Worm (Caenorhabditis elegans) whole organism, L3 larva: Measurements from ENCODE around the gene ret-1.
A peak's percentile ranks its signal among the peaks of the same experiment; 100 is the strongest.

ENCODE experiments used
- aly-2 ChIP-seq: fragments of 150-350 bp; optimal IDR thresholded peaks from 2 replicates; lab custom pipeline; 2014; ENCODE audit warnings: missing biosample characterization, missing genetic modification characterization
- ama-1 ChIP-seq: fragments of 150-350 bp; optimal IDR thresholded peaks from 2 replicates; lab custom pipeline; 2018
- ceh-16 ChIP-seq: sonication (generic microtip); optimal IDR thresholded peaks from 2 replicates; lab custom pipeline; 2017; ENCODE audit warnings: missing biosample characterization, missing genetic modification characterization
- ceh-28 ChIP-seq: fragments of 150-350 bp; optimal IDR thresholded peaks from 2 replicates; lab custom pipeline; 2014; ENCODE audit warnings: missing biosample characterization, missing genetic modification reagents, missing genetic modification characterization
- ceh-82 ChIP-seq: fragments of 150-350 bp; optimal IDR thresholded peaks from 2 replicates; lab custom pipeline; 2014; ENCODE audit warnings: missing biosample characterization, missing genetic modification characterization
- ceh-9 ChIP-seq: sonication (generic microtip); optimal IDR thresholded peaks from 2 replicates; lab custom pipeline; 2018; ENCODE audit warnings: missing biosample characterization, missing genetic modification characterization
- egl-5 ChIP-seq: fragments of 150-350 bp; optimal IDR thresholded peaks from 2 replicates; lab custom pipeline; 2017; ENCODE audit warnings: missing biosample characterization, missing genetic modification reagents, missing genetic modification characterization, inconsistent platforms
- elt-1 ChIP-seq: fragments of 150-350 bp; optimal IDR thresholded peaks from 2 replicates; lab custom pipeline; 2014; ENCODE audit warnings: missing biosample characterization, missing genetic modification characterization
- elt-3 ChIP-seq, 3 experiments: fragments of 150-350 bp in 1 of 3; sonication (generic microtip) in 2 of 3; optimal IDR thresholded peaks; 2 replicates in 2 of 3; 4 replicates in 1 of 3; lab custom pipeline; 2014 to 2017; ENCODE audit warnings: missing biosample characterization in 3 of 3, missing genetic modification characterization in 3 of 3
- eor-1 ChIP-seq, 2 experiments: fragments of 150-350 bp; optimal IDR thresholded peaks; 2 replicates each; lab custom pipeline; 2014 to 2018; ENCODE audit warnings: missing biosample characterization in 2 of 2, missing genetic modification characterization in 2 of 2
- fkh-10 ChIP-seq: sonication (generic microtip); optimal IDR thresholded peaks from 2 replicates; lab custom pipeline; 2017; ENCODE audit warnings: missing biosample characterization, missing genetic modification reagents, missing genetic modification characterization
- fos-1 ChIP-seq: fragments of 150-350 bp; optimal IDR thresholded peaks from 2 replicates; lab custom pipeline; 2014; ENCODE audit warnings: missing biosample characterization, missing genetic modification characterization
- hmg-11 ChIP-seq: sonication (generic microtip); optimal IDR thresholded peaks from 2 replicates; lab custom pipeline; 2016; ENCODE audit warnings: missing genetic modification characterization, missing compliant biosample characterization
- jun-1 ChIP-seq: fragments of 150-350 bp; optimal IDR thresholded peaks from 2 replicates; lab custom pipeline; 2014; ENCODE audit warnings: missing biosample characterization, missing genetic modification reagents, missing genetic modification characterization
- mdl-1 ChIP-seq: fragments of 150-350 bp; optimal IDR thresholded peaks from 2 replicates; lab custom pipeline; 2014; ENCODE audit warnings: missing biosample characterization, missing genetic modification characterization
- mml-1 ChIP-seq: fragments of 150-350 bp; sonication (generic microtip); optimal IDR thresholded peaks from 3 replicates; lab custom pipeline; 2014; ENCODE audit warnings: missing biosample characterization, missing genetic modification characterization
- nfya-1 ChIP-seq: sonication (generic microtip); optimal IDR thresholded peaks from 2 replicates; lab custom pipeline; 2017; ENCODE audit warnings: missing genetic modification characterization, mild to moderate bottlenecking, missing compliant biosample characterization, antibody characterized with exemption, moderate library complexity; ENCODE audit not compliant: insufficient read depth
- nhr-11 ChIP-seq: fragments of 150-350 bp; optimal IDR thresholded peaks from 2 replicates; lab custom pipeline; 2014; ENCODE audit warnings: missing biosample characterization, missing genetic modification characterization
- nhr-12 ChIP-seq: fragments of 150-350 bp; optimal IDR thresholded peaks from 2 replicates; lab custom pipeline; 2014; ENCODE audit warnings: missing biosample characterization, missing genetic modification characterization
- nhr-237 ChIP-seq: fragments of 150-350 bp; optimal IDR thresholded peaks from 2 replicates; lab custom pipeline; 2014; ENCODE audit warnings: missing biosample characterization, missing genetic modification characterization
- nhr-28 ChIP-seq: fragments of 150-350 bp; optimal IDR thresholded peaks from 2 replicates; lab custom pipeline; 2014; ENCODE audit warnings: missing biosample characterization, missing genetic modification characterization
- nhr-43 ChIP-seq: sonication (generic microtip); optimal IDR thresholded peaks from 2 replicates; lab custom pipeline; 2016; ENCODE audit warnings: mild to moderate bottlenecking, missing genetic modification characterization, missing compliant biosample characterization; ENCODE audit not compliant: poor library complexity, severe bottlenecking
- unc-39 ChIP-seq: sonication (generic microtip); optimal IDR thresholded peaks from 4 replicates; lab custom pipeline; 2017; ENCODE audit warnings: missing biosample characterization, missing genetic modification characterization
- unc-62 ChIP-seq: fragments of 150-350 bp; sonication (generic microtip); optimal IDR thresholded peaks from 4 replicates; lab custom pipeline; 2014; ENCODE audit warnings: missing biosample characterization, missing genetic modification reagents, missing genetic modification characterization
- ztf-11 ChIP-seq: fragments of 150-350 bp; optimal IDR thresholded peaks from 2 replicates; lab custom pipeline; 2014; ENCODE audit warnings: missing biosample characterization, missing genetic modification characterization

The ret-1 gene

DNA sequence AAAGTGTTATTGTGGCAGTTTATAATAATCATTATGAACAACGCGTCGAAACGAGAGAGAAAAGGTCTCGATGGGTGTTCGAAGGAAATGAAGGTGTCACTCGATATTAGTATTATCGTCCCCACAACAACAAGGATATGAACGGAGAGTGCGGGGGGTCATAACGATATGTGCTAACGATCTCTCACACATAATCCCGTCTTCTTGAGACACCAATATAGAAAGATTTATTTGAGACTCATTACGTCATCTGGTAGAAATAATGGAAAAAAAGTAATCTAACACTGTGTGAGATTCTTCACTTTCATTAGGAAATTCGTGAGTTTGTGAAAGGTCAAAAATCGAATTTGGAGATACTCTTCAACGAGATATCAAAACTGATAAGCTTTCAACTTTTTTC lies 55.5 kb downstream of the ret-1 start:
- TF ChIP-seq nhr-12 (tag; lab: Kevin White, UChicago) (no peak), mml-1 (tag; lab: Kevin White, UChicago) (no peak), hmg-11 (tag; lab: Kevin White, UChicago) (no peak)

DNA sequence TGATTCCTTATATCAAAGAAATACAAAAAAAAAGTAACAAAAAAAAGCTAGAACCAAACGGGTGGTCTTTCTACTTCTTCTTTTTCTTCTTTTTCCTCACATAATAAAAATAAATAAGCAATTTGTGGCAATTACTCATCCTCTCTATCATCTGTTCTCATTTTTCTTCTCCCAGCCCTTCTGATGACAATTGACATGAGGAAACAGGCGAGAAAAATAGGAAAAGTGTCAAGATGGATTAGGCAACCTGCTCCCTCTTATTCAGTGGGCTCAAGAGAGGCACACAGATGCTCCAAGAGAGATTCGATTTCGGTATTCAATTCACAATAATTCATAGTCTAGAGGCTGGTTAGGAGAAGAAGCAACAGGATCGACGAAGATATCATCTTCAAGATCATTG lies 56.4 kb downstream of the ret-1 start:
- TF ChIP-seq egl-5 (tag; lab: Kevin White, UChicago) (no peak), ama-1 (lab: Kevin White, UChicago) (no peak), fos-1 (tag; lab: Kevin White, UChicago) (no peak), elt-3 (tag; optimal IDR thresholded peaks at IDR 0.05; lab: Kevin White, UChicago) (no peak), ceh-16 (tag; lab: Kevin White, UChicago) (no peak), ztf-11 (no peak), nhr-237 (tag; lab: Kevin White, UChicago) (no peak)

ce11 chrV:14788462-14788861 lies 58.8 kb downstream of the ret-1 start:
- TF ChIP-seq aly-2 (no peak), mdl-1 (tag; lab: Kevin White, UChicago) (no peak), nhr-43 (tag; lab: Kevin White, UChicago) (no peak), nhr-11 (tag; lab: Kevin White, UChicago) (no peak), elt-1 (no peak)
- TF ChIP-seq, all 47 proteins: peak for 0

ce11 chrV:14784787-14785186 lies 62.4 kb downstream of the ret-1 start:
- no peak for TF ChIP-seq jun-1 (tag; lab: Kevin White, UChicago)
- TF ChIP-seq nfya-1 (tag; lab: Kevin White, UChicago) = peak; percentile 91

ce11 chrV:14784160-14784774 lies 62.9 kb downstream of the ret-1 start, which contains the start of gene Y50E8A.12:
Y50E8A.12 (minus strand) TSS chrV:14784210.
- TF ChIP-seq ceh-28 (tag; lab: Kevin White, UChicago) = no peak
- TF ChIP-seq elt-1 = no peak
- no peak for TF ChIP-seq ceh-16 (tag; lab: Kevin White, UChicago)
- no peak for TF ChIP-seq nhr-11 (tag; lab: Kevin White, UChicago)
- TF ChIP-seq ceh-9 = no peak
- no peak for TF ChIP-seq nhr-43 (tag; lab: Kevin White, UChicago)
- no peak for TF ChIP-seq unc-62 (GFP tag; lab: Kevin White, UChicago)
- TF ChIP-seq fkh-10 = no peak
- TF ChIP-seq nhr-12 (tag; lab: Kevin White, UChicago) = no peak

DNA sequence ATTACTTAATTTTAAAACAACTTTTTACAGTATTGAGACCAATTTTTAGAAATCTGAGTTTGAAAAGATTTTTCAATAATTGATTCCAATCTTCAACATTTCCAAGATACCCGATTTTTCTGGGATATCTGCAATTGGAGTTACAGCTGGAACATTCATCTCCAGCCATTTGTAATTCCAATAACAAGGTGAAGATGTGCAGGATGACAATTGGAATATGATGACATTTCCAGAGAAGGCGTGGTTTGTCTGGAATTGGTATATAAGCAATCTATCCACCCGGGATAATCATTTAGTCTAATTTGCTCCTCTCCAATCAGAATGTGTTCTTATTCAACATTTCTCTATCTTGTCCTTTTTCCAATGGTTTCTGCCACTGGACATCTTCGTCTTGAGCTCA lies 66.1 kb downstream of the ret-1 start, which contains the start of gene Y50E8A.11:
Y50E8A.11 (plus strand) TSS at position 301 of the 400 bp plus-strand sequence.
- TF ChIP-seq nhr-28 (no peak), ceh-82 (tag; lab: Kevin White, UChicago) (no peak), fkh-10 (no peak), mdl-1 (tag; lab: Kevin White, UChicago) (no peak), eor-1 (tag; optimal IDR thresholded peaks at IDR 0.05; lab: Kevin White, UChicago) (no peak)

DNA sequence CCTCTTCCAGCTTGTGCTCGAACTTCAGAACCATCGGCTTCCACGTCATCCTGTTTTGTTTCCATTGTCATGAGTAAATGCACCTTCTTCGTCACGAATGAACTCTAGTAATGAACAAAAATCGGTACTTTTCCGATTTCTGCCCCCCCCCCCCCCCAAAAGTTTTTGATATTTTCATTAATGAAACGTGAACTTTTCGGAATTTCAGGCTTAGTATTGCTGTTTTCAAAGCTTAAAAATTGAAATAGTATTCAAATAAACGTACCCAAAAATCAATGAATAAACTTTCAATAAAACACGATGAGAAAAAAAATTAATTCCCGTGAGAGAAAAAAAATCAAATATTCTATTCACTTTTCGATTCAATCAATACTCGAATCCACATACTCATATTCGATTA lies 67.6 kb downstream of the ret-1 start, which contains the start of the genes scrm-7 and Y50E8A.10:
scrm-7 (minus strand) TSS at position 101 of the 400 bp plus-strand sequence.
Y50E8A.10 (plus strand) TSS at position 353 of the 400 bp plus-strand sequence.
- TF ChIP-seq unc-39 (tag; lab: Kevin White, UChicago) = no peak
